Worm (Caenorhabditis elegans): ENCODE results near the gene T28B11.1.

The T28B11.1 gene

ce11 chrV:10731989-10732472 lies at the start of gene T28B11.1:
Gene T28B11.1, minus strand, starts transcription at chrV:10732422.
- TF ChIP-seq unc-120 (tag; optimal IDR thresholded peaks at IDR 0.05; ENCODE audit: poor library complexity, severe bottlenecking) (no peak), flh-1 (GFP tag; optimal IDR thresholded peaks at IDR 0.05) (no peak), elt-3 (tag; optimal IDR thresholded peaks at IDR 0.05) (no peak), drap-1 (GFP tag; optimal IDR thresholded peaks at IDR 0.05) (no peak), pha-4 (tag; optimal IDR thresholded peaks at IDR 0.05) (no peak), cnd-1 (tag; optimal IDR thresholded peaks at IDR 0.05) (no peak), nhr-12 (tag; optimal IDR thresholded peaks at IDR 0.05) (no peak), bed-3 (GFP tag; optimal IDR thresholded peaks at IDR 0.05) (no peak), nhr-76 (tag; optimal IDR thresholded peaks at IDR 0.05) (no peak), mab-5 (tag; optimal IDR thresholded peaks at IDR 0.05) (no peak), nhr-237 (tag; optimal IDR thresholded peaks at IDR 0.05) (no peak), ces-1 (GFP tag; optimal IDR thresholded peaks at IDR 0.05) (no peak), lin-32 (GFP tag; optimal IDR thresholded peaks at IDR 0.05) (no peak), unc-62 (GFP tag; optimal IDR thresholded peaks at IDR 0.05) (no peak), ceh-43 (GFP tag; optimal IDR thresholded peaks at IDR 0.05) (no peak), blmp-1 (tag; optimal IDR thresholded peaks at IDR 0.05) (no peak), lsy-2 (tag; optimal IDR thresholded peaks at IDR 0.05) (no peak), ztf-11 (tag; optimal IDR thresholded peaks at IDR 0.05) (no peak), ceh-83 (GFP tag; optimal IDR thresholded peaks at IDR 0.05) (no peak)

DNA sequence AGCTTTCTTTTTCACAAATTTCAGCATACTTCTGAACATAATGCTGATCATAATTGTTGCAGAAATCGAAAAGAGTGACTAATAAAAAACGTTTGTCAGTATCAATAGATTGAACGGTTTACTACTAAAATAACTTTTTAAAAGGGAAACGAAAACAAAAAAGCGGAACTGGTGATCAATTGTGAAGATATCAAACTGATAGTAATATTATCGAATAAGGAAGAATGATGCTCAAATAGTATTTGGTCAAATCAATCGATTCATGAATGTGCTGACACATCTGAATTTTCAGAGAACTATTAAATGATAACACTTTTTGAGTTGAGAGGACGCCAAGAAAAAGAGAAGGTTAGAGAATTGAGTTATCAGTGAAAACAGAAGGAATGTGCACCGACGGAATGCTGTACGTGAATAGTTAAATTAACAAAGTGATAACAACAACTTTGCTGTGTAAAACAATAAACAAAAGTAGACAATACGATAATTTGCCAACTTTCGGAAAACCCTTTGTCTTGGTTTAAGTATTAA lies 44.4 kb upstream of the T28B11.1 start, which contains the start of gene D1054.5:
D1054.5 (minus strand) TSS at position 51 of the 528 bp plus-strand sequence.
- TF ChIP-seq ztf-11 (tag; optimal IDR thresholded peaks at IDR 0.05): no peak
- no peak for TF ChIP-seq sptf-1 (tag; optimal IDR thresholded peaks at IDR 0.05)
- no peak for TF ChIP-seq ceh-83 (GFP tag; optimal IDR thresholded peaks at IDR 0.05)
- no peak for TF ChIP-seq blmp-1 (tag; optimal IDR thresholded peaks at IDR 0.05)
- no peak for TF ChIP-seq bed-3 (GFP tag; optimal IDR thresholded peaks at IDR 0.05)
- TF ChIP-seq mep-1 (tag; optimal IDR thresholded peaks at IDR 0.05): no peak
- TF ChIP-seq ceh-43 (GFP tag; optimal IDR thresholded peaks at IDR 0.05): no peak
- no peak for TF ChIP-seq pha-4 (tag; optimal IDR thresholded peaks at IDR 0.05)
- no peak for TF ChIP-seq elt-1 (tag; optimal IDR thresholded peaks at IDR 0.05; ENCODE audit: borderline replicate concordance, insufficient read depth)
- TF ChIP-seq ces-1 (GFP tag; optimal IDR thresholded peaks at IDR 0.05): no peak
- TF ChIP-seq flh-1 (GFP tag; optimal IDR thresholded peaks at IDR 0.05): no peak
- no peak for TF ChIP-seq mab-5 (tag; optimal IDR thresholded peaks at IDR 0.05)
- TF ChIP-seq unc-39 (tag; optimal IDR thresholded peaks at IDR 0.05): no peak
- no peak for TF ChIP-seq elt-3 (tag; optimal IDR thresholded peaks at IDR 0.05)
- TF ChIP-seq lin-13 (tag; optimal IDR thresholded peaks at IDR 0.05): no peak
- no peak for TF ChIP-seq cnd-1 (tag; optimal IDR thresholded peaks at IDR 0.05)
- no peak for TF ChIP-seq lsy-2 (tag; optimal IDR thresholded peaks at IDR 0.05)

- TF ChIP-seq nhr-28 (tag; optimal IDR thresholded peaks at IDR 0.05): no peak
- no peak for TF ChIP-seq mab-5 (tag; optimal IDR thresholded peaks at IDR 0.05)
- TF ChIP-seq flh-1 (GFP tag; optimal IDR thresholded peaks at IDR 0.05): no peak
- TF ChIP-seq mls-2 (tag; optimal IDR thresholded peaks at IDR 0.05): no peak
- TF ChIP-seq unc-39 (tag; optimal IDR thresholded peaks at IDR 0.05): no peak
- no peak for TF ChIP-seq M03D4.4 (tag; optimal IDR thresholded peaks at IDR 0.05)
- no peak for TF ChIP-seq lin-32 (GFP tag; optimal IDR thresholded peaks at IDR 0.05)
Observed at ce11 chrV:10773216-10773615, 41.0 kb upstream of the T28B11.1 start.

- TF ChIP-seq ceh-39 (tag; optimal IDR thresholded peaks at IDR 0.05) (no peak), sptf-1 (tag; optimal IDR thresholded peaks at IDR 0.05) (no peak), elt-3 (tag; optimal IDR thresholded peaks at IDR 0.05) (no peak), nhr-2 (tag; optimal IDR thresholded peaks at IDR 0.05) (no peak), snpc-4 (tag; optimal IDR thresholded peaks at IDR 0.05) (no peak), hlh-1 (tag; optimal IDR thresholded peaks at IDR 0.05) (no peak), sem-2 (GFP tag; optimal IDR thresholded peaks at IDR 0.05) (no peak), pha-4 (tag; optimal IDR thresholded peaks at IDR 0.05) (no peak), elt-1 (tag; optimal IDR thresholded peaks at IDR 0.05; ENCODE audit: borderline replicate concordance, insufficient read depth) (no peak), unc-39 (tag; optimal IDR thresholded peaks at IDR 0.05) (no peak), drap-1 (GFP tag; optimal IDR thresholded peaks at IDR 0.05) (no peak), M03D4.4 (tag; optimal IDR thresholded peaks at IDR 0.05) (no peak), lin-32 (GFP tag; optimal IDR thresholded peaks at IDR 0.05) (no peak), ceh-43 (GFP tag; optimal IDR thresholded peaks at IDR 0.05) (no peak), lsy-2 (tag; optimal IDR thresholded peaks at IDR 0.05) (no peak), lin-13 (tag; optimal IDR thresholded peaks at IDR 0.05) (no peak), ztf-11 (tag; optimal IDR thresholded peaks at IDR 0.05) (no peak), unc-62 (GFP tag; optimal IDR thresholded peaks at IDR 0.05) (no peak), nhr-12 (tag; optimal IDR thresholded peaks at IDR 0.05) (no peak)
Observed at ce11 chrV:10771390-10771789, 39.2 kb upstream of the T28B11.1 start, which contains the start of gene D1054.3. Gene D1054.3, plus strand, starts transcription at chrV:10771451.

Measured in whole organism, mixed stage, embryonic.